Fruit fly (Drosophila melanogaster) whole organism, embryonic: Measurements from ENCODE around the gene sinu.

Experiments used
- B-H1 ChIP-seq: fragments of 200-800 bp; sonication (Bioruptor generic); IDR thresholded peaks from 3 replicates; pipeline ENCODE4 v1.3.6; 2022; ENCODE audit warnings: missing biosample characterization, missing genetic modification characterization
- CG4730 ChIP-seq: fragments of 200-800 bp; sonication (Bioruptor generic); IDR thresholded peaks from 2 replicates; pipeline ENCODE4 v1.3.6; 2022; ENCODE audit warnings: missing biosample characterization, missing genetic modification characterization
- CG6854 ChIP-seq: fragments of 200-800 bp; sonication (Bioruptor generic); optimal IDR thresholded peaks from 3 replicates; lab custom pipeline; 2017; ENCODE audit warnings: missing biosample characterization, mild to moderate bottlenecking, missing genetic modification characterization
- CG9817 ChIP-seq: fragments of 200-800 bp; sonication (Bioruptor generic); optimal IDR thresholded peaks from 2 replicates; lab custom pipeline; 2018; ENCODE audit warnings: missing biosample characterization, mild to moderate bottlenecking, missing genetic modification characterization, moderate library complexity
- Dfd ChIP-seq, 2 experiments: fragments of >200 bp; optimal IDR thresholded peaks; 2 replicates each; lab custom pipeline; 2017; ENCODE audit warnings: missing biosample characterization in 2 of 2, missing genetic modification characterization in 2 of 2
- Hr3 ChIP-seq: fragments of 200-800 bp; sonication (Bioruptor generic); optimal IDR thresholded peaks from 3 replicates; lab custom pipeline; 2016; ENCODE audit warnings: missing biosample characterization, missing genetic modification characterization
- NC2β ChIP-seq: fragments of 200-800 bp; sonication (Bioruptor generic); optimal IDR thresholded peaks from 2 replicates; lab custom pipeline; 2016; ENCODE audit warnings: missing biosample characterization, missing genetic modification characterization
- corto ChIP-seq: fragments of 200-800 bp; sonication (Bioruptor generic); optimal IDR thresholded peaks from 2 replicates; lab custom pipeline; 2016; ENCODE audit warnings: missing biosample characterization, mild to moderate bottlenecking, missing genetic modification characterization, moderate library complexity
- ftz-f1 ChIP-seq: fragments of 200-800 bp; sonication (Bioruptor generic); optimal IDR thresholded peaks from 2 replicates; lab custom pipeline; 2016; ENCODE audit warnings: missing biosample characterization, missing genetic modification characterization
- her ChIP-seq: fragments of 200-800 bp; sonication (Bioruptor generic); optimal IDR thresholded peaks from 2 replicates; lab custom pipeline; 2016; ENCODE audit warnings: missing biosample characterization, missing genetic modification characterization
- jigr1 ChIP-seq: fragments of 200-800 bp; sonication (Bioruptor generic); IDR thresholded peaks from 3 replicates; pipeline ENCODE4 v1.3.6; 2022; ENCODE audit warnings: missing biosample characterization, missing genetic modification characterization
- lab ChIP-seq: fragments of 200-800 bp; sonication (Bioruptor generic); optimal IDR thresholded peaks from 3 replicates; lab custom pipeline; 2017; ENCODE audit warnings: missing biosample characterization, missing genetic modification characterization, mild to moderate bottlenecking, moderate library complexity, missing genetic modification reagents
- zf30C ChIP-seq: fragments of 200-800 bp; sonication (Bioruptor generic); optimal IDR thresholded peaks from 3 replicates; lab custom pipeline; 2018; ENCODE audit warnings: missing biosample characterization, mild to moderate bottlenecking, missing genetic modification characterization

DNA sequence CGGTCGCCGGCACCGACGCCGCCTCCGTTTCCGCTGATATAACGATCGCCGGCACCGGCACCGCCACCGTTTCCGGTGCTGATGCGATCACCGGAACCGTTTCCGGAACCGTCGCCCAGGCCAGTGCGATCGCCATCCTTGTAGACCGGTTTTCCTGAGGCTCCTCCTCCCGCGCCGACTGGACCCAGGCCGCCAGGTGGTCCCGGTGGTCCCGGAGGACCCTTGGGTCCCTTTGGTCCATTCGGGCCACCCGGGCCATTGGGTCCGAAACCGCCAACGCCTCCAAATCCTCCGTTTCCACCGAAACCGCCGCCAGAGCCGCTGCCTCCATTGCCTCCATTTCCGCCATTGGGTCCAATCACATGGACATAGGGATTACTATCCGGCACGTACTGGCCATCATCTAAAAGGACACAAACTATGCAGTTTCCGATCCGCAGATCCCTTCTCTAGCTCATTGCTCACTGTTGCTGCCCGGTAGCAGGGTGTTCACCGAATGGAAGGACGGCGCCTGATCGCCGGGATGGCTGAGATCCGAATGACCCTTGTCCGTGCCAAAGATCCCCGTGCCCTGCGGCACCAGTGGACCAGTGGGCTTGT is 18.5 kb downstream of the sinu start:
- TF ChIP-seq Hr3 (GFP tag; lab: Kevin White, UChicago): no peak
- TF ChIP-seq corto (GFP tag; lab: Kevin White, UChicago): no peak
- no peak for TF ChIP-seq CG6854 (GFP tag; lab: Kevin White, UChicago)
- TF ChIP-seq ftz-f1 (GFP tag; lab: Kevin White, UChicago): no peak
- no peak for TF ChIP-seq her
- TF ChIP-seq CG9817: no peak
- TF ChIP-seq lab: no peak
- no peak for TF ChIP-seq NC2β
- no peak for TF ChIP-seq zf30C
- TF ChIP-seq B-H1 (GFP tag; lab: Robert Waterston, UW): no peak
- no peak for TF ChIP-seq CG4730 (GFP tag; lab: Robert Waterston, UW)
- no peak for TF ChIP-seq jigr1 (GFP tag; lab: Robert Waterston, UW)
- no peak for TF ChIP-seq Dfd (GFP tag; optimal IDR thresholded peaks at IDR 0.05; lab: Kevin White, UChicago)
